Fruit fly (Drosophila melanogaster): ENCODE data around the gene CG14626.

The CG14626 gene

DNA sequence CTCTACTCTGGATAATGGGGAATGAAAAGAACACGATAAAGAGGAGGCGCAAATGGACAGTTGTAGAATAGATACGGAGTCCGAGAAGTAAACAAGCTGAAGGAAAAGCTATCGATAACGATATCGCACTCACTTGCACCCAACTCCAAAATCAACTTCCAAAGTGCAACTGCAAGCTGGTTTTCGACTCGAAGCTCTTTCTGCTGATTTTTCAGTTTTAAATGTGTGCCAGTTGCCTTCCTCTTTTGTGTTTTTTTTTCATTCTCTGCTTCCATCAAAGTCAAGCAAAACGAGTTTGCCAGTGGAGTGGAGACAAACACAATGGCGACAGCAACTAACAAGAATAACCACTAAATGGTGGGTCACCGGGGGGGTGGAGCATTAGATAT lies 51.0 kb downstream of the CG14626 start:
- no peak for TF ChIP-seq Abd-B (GFP tag; optimal IDR thresholded peaks at IDR 0.05)
- no peak for TF ChIP-seq pan (optimal IDR thresholded peaks at IDR 0.05)
- TF ChIP-seq lola (GFP tag; optimal IDR thresholded peaks at IDR 0.05): no peak
- peak; percentile 20 for TF ChIP-seq woc (GFP tag; optimal IDR thresholded peaks at IDR 0.05)
- TF ChIP-seq N (GFP tag; optimal IDR thresholded peaks at IDR 0.05): no peak
- no peak for TF ChIP-seq Dif (GFP tag; optimal IDR thresholded peaks at IDR 0.05; ENCODE audit: partially characterized antibody)
- no peak for TF ChIP-seq Mio (GFP tag; optimal IDR thresholded peaks at IDR 0.05)
- TF ChIP-seq psq (GFP tag; optimal IDR thresholded peaks at IDR 0.05): peak; percentile 9
- TF ChIP-seq Vsx2 (GFP tag; optimal IDR thresholded peaks at IDR 0.05; ENCODE audit: partially characterized antibody): no peak
- no peak for TF ChIP-seq br (GFP tag; optimal IDR thresholded peaks at IDR 0.05)
- no peak for TF ChIP-seq Rel (GFP tag; optimal IDR thresholded peaks at IDR 0.05)
- no peak for TF ChIP-seq Rel (tag; optimal IDR thresholded peaks at IDR 0.05)
- TF ChIP-seq Sp1 (GFP tag; optimal IDR thresholded peaks at IDR 0.05): no peak
- no peak for TF ChIP-seq dsf (GFP tag; optimal IDR thresholded peaks at IDR 0.05; ENCODE audit: borderline replicate concordance)

DNA sequence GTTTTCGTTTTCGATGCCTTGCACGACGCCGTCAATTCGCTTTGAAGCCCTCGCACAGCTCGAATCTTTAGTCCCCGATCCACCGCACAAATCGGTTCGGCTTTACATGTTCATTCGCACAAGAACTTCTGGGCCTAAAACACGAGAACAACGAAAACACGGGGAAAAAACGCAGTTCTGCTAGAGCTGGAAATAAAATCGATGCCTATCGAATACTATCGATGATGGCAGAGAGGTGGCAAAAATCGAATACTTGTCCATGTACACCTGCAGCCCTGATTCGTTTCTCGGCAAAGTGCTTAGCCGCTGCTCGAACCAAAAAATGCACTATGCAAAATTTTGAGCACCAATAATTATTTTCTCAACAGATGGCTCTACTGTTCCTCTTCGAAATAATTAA lies 51.9 kb downstream of the CG14626 start, which contains the start of gene CG3638:
Gene CG3638, minus strand, starts transcription at position 210 of the 400 bp plus-strand sequence.
- TF ChIP-seq fru (GFP tag; optimal IDR thresholded peaks at IDR 0.05) (peak; percentile 9), sv (GFP tag; optimal IDR thresholded peaks at IDR 0.05) (no peak), ey (GFP tag; optimal IDR thresholded peaks at IDR 0.05) (peak; percentile 10), CG32264 (GFP tag; optimal IDR thresholded peaks at IDR 0.05) (no peak), Rel (GFP tag; optimal IDR thresholded peaks at IDR 0.05) (no peak), Rel (tag; optimal IDR thresholded peaks at IDR 0.05) (peak; percentile 98), foxo (GFP tag; optimal IDR thresholded peaks at IDR 0.05) (peak in 1 of 2 experiments; percentile 24), psq (GFP tag; optimal IDR thresholded peaks at IDR 0.05) (peak; percentile 10), Hnf4 (GFP tag; optimal IDR thresholded peaks at IDR 0.05) (peak; percentile 15), dmrt93B (GFP tag; optimal IDR thresholded peaks at IDR 0.05) (no peak), Abd-B (GFP tag; optimal IDR thresholded peaks at IDR 0.05) (no peak), rgr (GFP tag; optimal IDR thresholded peaks at IDR 0.05) (no peak), usp (GFP tag; optimal IDR thresholded peaks at IDR 0.05) (no peak), h (GFP tag; optimal IDR thresholded peaks at IDR 0.05) (peak; percentile 22), Jra (GFP tag; optimal IDR thresholded peaks at IDR 0.05) (peak; percentile 9), N (GFP tag; optimal IDR thresholded peaks at IDR 0.05) (no peak), Hr83 (GFP tag; optimal IDR thresholded peaks at IDR 0.05; ENCODE audit: poor library complexity, severe bottlenecking) (peak; percentile 22), OdsH (GFP tag; optimal IDR thresholded peaks at IDR 0.05) (peak; percentile 10), woc (GFP tag; optimal IDR thresholded peaks at IDR 0.05) (no peak), Myc (optimal IDR thresholded peaks at IDR 0.05) (peak; percentile 69), dsf (GFP tag; optimal IDR thresholded peaks at IDR 0.05; ENCODE audit: borderline replicate concordance) (no peak), GATAd (GFP tag; optimal IDR thresholded peaks at IDR 0.05) (no peak), Hr78 (GFP tag; optimal IDR thresholded peaks at IDR 0.05) (no peak)
